Worm (Caenorhabditis elegans): ENCODE measurements around the gene msi-1.

The msi-1 gene

DNA sequence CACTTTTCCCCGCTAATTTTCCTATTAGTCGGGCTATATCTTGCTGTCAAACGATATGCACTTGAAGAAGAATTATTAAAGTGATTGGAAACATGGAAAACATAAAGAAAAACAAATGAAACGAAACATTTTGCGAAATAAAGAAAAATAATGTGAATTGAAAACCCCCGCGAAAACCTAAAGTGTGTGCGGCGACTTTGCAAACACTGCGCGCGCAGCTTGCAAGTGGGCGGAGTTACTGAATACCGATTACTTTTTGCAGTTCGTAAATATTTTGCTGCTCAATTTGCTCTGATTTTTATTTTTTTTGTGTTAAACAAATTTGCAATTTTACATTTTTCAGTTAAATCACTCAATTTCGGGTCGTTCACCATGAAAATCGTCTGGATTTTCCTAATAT lies 59.6 kb downstream of the msi-1 start, which contains the start of gene ccdc-47:
ccdc-47 (plus strand) TSS at position 344 of the 400 bp plus-strand sequence.
- TF ChIP-seq lsy-2 (tag; optimal IDR thresholded peaks at IDR 0.05) (peak; percentile 3 to 68), zag-1 (tag; optimal IDR thresholded peaks at IDR 0.05) (no peak), ceh-16 (tag; optimal IDR thresholded peaks at IDR 0.05) (no peak), nhr-21 (tag; optimal IDR thresholded peaks at IDR 0.05) (no peak), nhr-129 (tag; optimal IDR thresholded peaks at IDR 0.05) (peak; percentile 62), dmd-4 (tag; optimal IDR thresholded peaks at IDR 0.05) (no peak), crh-2 (tag; optimal IDR thresholded peaks at IDR 0.05) (peak; percentile 49), ama-1 (optimal IDR thresholded peaks at IDR 0.05) (no peak), nhr-10 (tag; optimal IDR thresholded peaks at IDR 0.05) (no peak), blmp-1 (tag; optimal IDR thresholded peaks at IDR 0.05; ENCODE audit: insufficient read depth) (no peak), unc-55 (GFP tag; optimal IDR thresholded peaks at IDR 0.05) (peak; percentile 72), nhr-23 (tag; optimal IDR thresholded peaks at IDR 0.05) (no peak), nhr-25 (tag; optimal IDR thresholded peaks at IDR 0.05) (peak; percentile 14), fos-1 (tag; optimal IDR thresholded peaks at IDR 0.05) (peak; percentile 47), sma-3 (GFP tag; optimal IDR thresholded peaks at IDR 0.05) (peak; percentile 48), sem-4 (tag; optimal IDR thresholded peaks at IDR 0.05) (peak; percentile 41), mdl-1 (tag; optimal IDR thresholded peaks at IDR 0.05) (no peak), ceh-82 (tag; optimal IDR thresholded peaks at IDR 0.05) (no peak), ZK546.5 (tag; optimal IDR thresholded peaks at IDR 0.05) (no peak), ztf-11 (tag; optimal IDR thresholded peaks at IDR 0.05) (no peak), egl-27 (tag; optimal IDR thresholded peaks at IDR 0.05) (no peak), unc-62 (GFP tag; optimal IDR thresholded peaks at IDR 0.05) (no peak), gmeb-1 (tag; optimal IDR thresholded peaks at IDR 0.05) (peak; percentile 80), peb-1 (tag; optimal IDR thresholded peaks at IDR 0.05) (no peak), ztf-4 (tag; optimal IDR thresholded peaks at IDR 0.05) (peak; percentile 55), Y55F3AM.14 (GFP tag; optimal IDR thresholded peaks at IDR 0.05) (no peak), sma-9 (GFP tag; optimal IDR thresholded peaks at IDR 0.05) (peak; percentile 71), sma-9 (tag; optimal IDR thresholded peaks at IDR 0.05) (no peak), R02D3.7 (tag; optimal IDR thresholded peaks at IDR 0.05) (no peak), nhr-12 (tag; optimal IDR thresholded peaks at IDR 0.05) (no peak), lin-39 (tag; optimal IDR thresholded peaks at IDR 0.05) (no peak), C34F6.9 (tag; optimal IDR thresholded peaks at IDR 0.05) (peak; percentile 69), aly-2 (tag; optimal IDR thresholded peaks at IDR 0.05) (no peak), nhr-11 (tag; optimal IDR thresholded peaks at IDR 0.05) (no peak), unc-39 (tag; optimal IDR thresholded peaks at IDR 0.05) (no peak), lin-11 (tag; optimal IDR thresholded peaks at IDR 0.05) (peak; percentile 84), mab-5 (tag; optimal IDR thresholded peaks at IDR 0.05) (peak; percentile 34), lin-13 (GFP tag; optimal IDR thresholded peaks at IDR 0.05) (peak; percentile 49), skn-1 (tag; optimal IDR thresholded peaks at IDR 0.05) (peak; percentile 62), elt-3 (tag; optimal IDR thresholded peaks at IDR 0.05) (no peak), ztf-1 (GFP tag; conservative IDR thresholded peaks at IDR 0.05) (no peak), nhr-77 (tag; optimal IDR thresholded peaks at IDR 0.05) (no peak), F13H6.1 (tag; optimal IDR thresholded peaks at IDR 0.05) (peak; percentile 55), mbf-1 (tag; optimal IDR thresholded peaks at IDR 0.05) (no peak), nhr-237 (tag; optimal IDR thresholded peaks at IDR 0.05) (no peak), elt-1 (tag; optimal IDR thresholded peaks at IDR 0.05) (no peak), snpc-4 (tag; optimal IDR thresholded peaks at IDR 0.05) (peak; percentile 2), alr-1 (tag; optimal IDR thresholded peaks at IDR 0.05) (no peak), nhr-6 (tag; optimal IDR thresholded peaks at IDR 0.05) (no peak)

All from whole organism, L2 larva.